Fruit fly (Drosophila melanogaster) whole organism, pupa: ENCODE measurements around the gene Pten.
A peak's percentile ranks its signal among the peaks of the same experiment; 100 is the strongest.

Experiments
- CG10348 ChIP-seq: fragments of 200-800 bp; sonication (Bioruptor generic); IDR thresholded peaks from 2 replicates; pipeline ENCODE4 v1.3.6; 2022; ENCODE audit warnings: missing biosample characterization, missing genetic modification characterization
- CG12605 ChIP-seq: fragments of 200-800 bp; sonication (Bioruptor generic); IDR thresholded peaks from 2 replicates; pipeline ENCODE4 v1.3.6; 2022; ENCODE audit warnings: missing biosample characterization, missing genetic modification characterization
- CG13204 ChIP-seq: fragments of 200-800 bp; sonication (Bioruptor generic); optimal IDR thresholded peaks from 2 replicates; lab custom pipeline; 2018; ENCODE audit warnings: missing biosample characterization, mild to moderate bottlenecking, missing genetic modification characterization, moderate library complexity
- CG14655 ChIP-seq: fragments of 200-800 bp; sonication (Bioruptor generic); optimal IDR thresholded peaks from 3 replicates; lab custom pipeline; 2017; ENCODE audit warnings: mild to moderate bottlenecking, missing biosample characterization, missing genetic modification reagents, missing genetic modification characterization
- CG15710 ChIP-seq: fragments of 200-800 bp; sonication (Bioruptor generic); optimal IDR thresholded peaks from 2 replicates; lab custom pipeline; 2018; ENCODE audit warnings: missing biosample characterization, mild to moderate bottlenecking, missing genetic modification characterization, moderate library complexity
- CG17806 ChIP-seq: fragments of 200-800 bp; sonication (Bioruptor generic); optimal IDR thresholded peaks from 2 replicates; lab custom pipeline; 2018; ENCODE audit warnings: missing biosample characterization, mild to moderate bottlenecking, missing genetic modification characterization, moderate library complexity
- CG32121 ChIP-seq: fragments of 200-800 bp; sonication (Bioruptor generic); IDR thresholded peaks from 2 replicates; pipeline ENCODE4 v1.3.6; 2022; ENCODE audit warnings: missing biosample characterization, missing genetic modification characterization
- CG34367 ChIP-seq: fragments of 200-800 bp; sonication (Bioruptor generic); optimal IDR thresholded peaks from 2 replicates; lab custom pipeline; 2018; ENCODE audit warnings: missing biosample characterization, mild to moderate bottlenecking, missing genetic modification characterization
- CG4496 ChIP-seq: fragments of 200-800 bp; sonication (Bioruptor generic); IDR thresholded peaks from 3 replicates; pipeline ENCODE4 v1.3.6; 2022; ENCODE audit warnings: missing biosample characterization, missing genetic modification characterization
- CG8159 ChIP-seq: fragments of 200-800 bp; sonication (Bioruptor generic); optimal IDR thresholded peaks from 3 replicates; lab custom pipeline; 2018; ENCODE audit warnings: missing biosample characterization, mild to moderate bottlenecking, missing genetic modification characterization, moderate library complexity
- CG8301 ChIP-seq: fragments of 200-800 bp; sonication (Bioruptor generic); optimal IDR thresholded peaks from 2 replicates; lab custom pipeline; 2018; ENCODE audit warnings: missing biosample characterization, mild to moderate bottlenecking, missing genetic modification characterization
- CG9948 ChIP-seq: fragments of 200-800 bp; sonication (Bioruptor generic); optimal IDR thresholded peaks from 2 replicates; lab custom pipeline; 2018; ENCODE audit warnings: missing biosample characterization, mild to moderate bottlenecking, missing genetic modification characterization, moderate library complexity
- D1 ChIP-seq: fragments of 200-800 bp; sonication (Bioruptor generic); optimal IDR thresholded peaks from 2 replicates; lab custom pipeline; 2018; ENCODE audit warnings: missing biosample characterization, mild to moderate bottlenecking, missing genetic modification characterization, moderate library complexity
- EcR ChIP-seq: fragments of 200-800 bp; sonication (Bioruptor generic); optimal IDR thresholded peaks from 3 replicates; lab custom pipeline; 2019; ENCODE audit warnings: missing biosample characterization, missing genetic modification characterization, mild to moderate bottlenecking, moderate library complexity, missing genetic modification reagents
- Ets98B ChIP-seq: fragments of 200-800 bp; sonication (Bioruptor generic); IDR thresholded peaks from 2 replicates; pipeline ENCODE4 v1.3.6; 2022; ENCODE audit warnings: missing biosample characterization, missing genetic modification characterization
- Pif1A ChIP-seq: fragments of 200-800 bp; sonication (Bioruptor generic); optimal IDR thresholded peaks from 3 replicates; lab custom pipeline; 2016; ENCODE audit warnings: missing biosample characterization, missing genetic modification characterization
- Pif1B ChIP-seq: fragments of 200-800 bp; sonication (Bioruptor generic); optimal IDR thresholded peaks from 3 replicates; lab custom pipeline; 2016; ENCODE audit warnings: missing biosample characterization, missing genetic modification characterization
- Snoo ChIP-seq: fragments of 200-800 bp; sonication (Bioruptor generic); optimal IDR thresholded peaks from 3 replicates; lab custom pipeline; 2017; ENCODE audit warnings: missing biosample characterization, mild to moderate bottlenecking, missing genetic modification characterization, inconsistent platforms
- fd96Ca ChIP-seq: fragments of 200-800 bp; sonication (Bioruptor generic); IDR thresholded peaks from 3 replicates; pipeline ENCODE4 v1.3.6; 2022; ENCODE audit warnings: missing biosample characterization, missing genetic modification characterization
- gl ChIP-seq: fragments of 200-800 bp; sonication (Bioruptor generic); optimal IDR thresholded peaks from 2 replicates; lab custom pipeline; 2018; ENCODE audit warnings: missing biosample characterization, mild to moderate bottlenecking, missing genetic modification characterization
- rn ChIP-seq: fragments of 200-800 bp; sonication (Bioruptor generic); IDR thresholded peaks from 2 replicates; pipeline ENCODE4 v1.3.6; 2022; ENCODE audit warnings: missing biosample characterization, missing genetic modification characterization

The Pten gene

dm6 chr2L:10292066-10292560 is 31.3 kb upstream of the Pten start, which contains the start of gene Ufd4:
Ufd4 (minus strand) TSS chr2L:10292365.
- peak; percentile 38 for TF ChIP-seq CG15710 (tag; lab: Kevin White, UChicago)
- TF ChIP-seq CG14655 (GFP tag; lab: Kevin White, UChicago): no peak
- TF ChIP-seq Snoo (tag; lab: Kevin White, UChicago): no peak
- peak; percentile 49 for TF ChIP-seq CG17806 (tag; lab: Kevin White, UChicago)
- TF ChIP-seq CG32121 (GFP tag; lab: Robert Waterston, UW): peak; percentile 66
- TF ChIP-seq fd96Ca (GFP tag; lab: Robert Waterston, UW): no peak

dm6 chr2L:10291276-10291675 is 30.4 kb upstream of the Pten start:
- TF ChIP-seq CG4496 (GFP tag; lab: Robert Waterston, UW) (no peak), Snoo (tag; lab: Kevin White, UChicago) (no peak), CG9948 (tag; lab: Kevin White, UChicago) (no peak), CG17806 (tag; lab: Kevin White, UChicago) (no peak), Pif1B (GFP tag; lab: Kevin White, UChicago) (no peak), Ets98B (no peak), EcR (GFP tag; lab: Kevin White, UChicago) (no peak), rn (GFP tag; lab: Robert Waterston, UW) (no peak), CG15710 (tag; lab: Kevin White, UChicago) (no peak), CG8301 (tag; lab: Kevin White, UChicago) (no peak), CG8159 (tag; lab: Kevin White, UChicago) (no peak), CG10348 (GFP tag; lab: Robert Waterston, UW) (no peak), CG34367 (no peak), CG12605 (GFP tag; lab: Robert Waterston, UW) (no peak), Pif1A (GFP tag; lab: Kevin White, UChicago) (no peak), CG14655 (GFP tag; lab: Kevin White, UChicago) (no peak), gl (tag; lab: Kevin White, UChicago) (no peak)

- TF ChIP-seq CG12605 (GFP tag; lab: Robert Waterston, UW) (no peak), D1 (no peak)
Observed at dm6 chr2L:10280772-10281171, 19.9 kb upstream of the Pten start, which contains the start of gene CG34043. CG34043 (minus strand) TSS chr2L:10280872.

- TF ChIP-seq fd96Ca (GFP tag; lab: Robert Waterston, UW) (no peak), CG10348 (GFP tag; lab: Robert Waterston, UW) (no peak), CG34367 (no peak), Snoo (tag; lab: Kevin White, UChicago) (no peak), CG13204 (GFP tag; lab: Kevin White, UChicago) (no peak), gl (tag; lab: Kevin White, UChicago) (no peak), CG17806 (tag; lab: Kevin White, UChicago) (no peak), D1 (no peak), Ets98B (no peak), CG4496 (GFP tag; lab: Robert Waterston, UW) (no peak), CG32121 (GFP tag; lab: Robert Waterston, UW) (no peak), CG8159 (tag; lab: Kevin White, UChicago) (no peak), Pif1A (GFP tag; lab: Kevin White, UChicago) (no peak)
Observed at dm6 chr2L:10278658-10279057, 17.8 kb upstream of the Pten start, which contains the start of gene Utx. Utx (minus strand) TSS chr2L:10278811.

dm6 chr2L:10277362-10277761 is 16.5 kb upstream of the Pten start:
- no peak for TF ChIP-seq CG13204 (GFP tag; lab: Kevin White, UChicago)
- TF ChIP-seq CG14655 (GFP tag; lab: Kevin White, UChicago): no peak
- TF ChIP-seq CG17806 (tag; lab: Kevin White, UChicago): no peak
- no peak for TF ChIP-seq fd96Ca (GFP tag; lab: Robert Waterston, UW)
- TF ChIP-seq Snoo (tag; lab: Kevin White, UChicago): no peak
- TF ChIP-seq CG9948 (tag; lab: Kevin White, UChicago): no peak
- TF ChIP-seq D1: no peak
- TF ChIP-seq Ets98B: no peak
- TF ChIP-seq CG32121 (GFP tag; lab: Robert Waterston, UW): no peak
- TF ChIP-seq CG8301 (tag; lab: Kevin White, UChicago): no peak
- TF ChIP-seq gl (tag; lab: Kevin White, UChicago): no peak
- no peak for TF ChIP-seq CG15710 (tag; lab: Kevin White, UChicago)
- TF ChIP-seq CG8159 (tag; lab: Kevin White, UChicago): no peak
- no peak for TF ChIP-seq CG4496 (GFP tag; lab: Robert Waterston, UW)
- TF ChIP-seq CG10348 (GFP tag; lab: Robert Waterston, UW): no peak
- TF ChIP-seq rn (GFP tag; lab: Robert Waterston, UW): no peak
- TF ChIP-seq Pif1B (GFP tag; lab: Kevin White, UChicago): no peak
- no peak for TF ChIP-seq CG34367

- TF ChIP-seq Ets98B: no peak; the same call in 1 of the 2 replicates
- peak; percentile 27 for TF ChIP-seq CG32121 (GFP tag; lab: Robert Waterston, UW)
- peak; percentile 19; the same call in 1 of the 2 replicates for TF ChIP-seq CG12605 (GFP tag; lab: Robert Waterston, UW)
- no peak for TF ChIP-seq CG34367
- no peak for TF ChIP-seq Snoo (tag; lab: Kevin White, UChicago)
- no peak for TF ChIP-seq CG13204 (GFP tag; lab: Kevin White, UChicago)
- TF ChIP-seq EcR (GFP tag; lab: Kevin White, UChicago): no peak
- TF ChIP-seq CG17806 (tag; lab: Kevin White, UChicago): peak; percentile 32
- no peak for TF ChIP-seq CG9948 (tag; lab: Kevin White, UChicago)
- TF ChIP-seq CG8159 (tag; lab: Kevin White, UChicago): no peak
- no peak for TF ChIP-seq D1
- peak; percentile 47; the same call in 1 of the 2 replicates for TF ChIP-seq rn (GFP tag; lab: Robert Waterston, UW)
- peak; percentile 74 for TF ChIP-seq CG4496 (GFP tag; lab: Robert Waterston, UW)
- peak; percentile 74 for TF ChIP-seq Pif1A (GFP tag; lab: Kevin White, UChicago)
- no peak for TF ChIP-seq CG14655 (GFP tag; lab: Kevin White, UChicago)
- TF ChIP-seq fd96Ca (GFP tag; lab: Robert Waterston, UW): no peak
- no peak for TF ChIP-seq CG10348 (GFP tag; lab: Robert Waterston, UW)
- peak; percentile 5 for TF ChIP-seq gl (tag; lab: Kevin White, UChicago)
- TF ChIP-seq CG15710 (tag; lab: Kevin White, UChicago): no peak
- peak; percentile 46 for TF ChIP-seq Pif1B (GFP tag; lab: Kevin White, UChicago)
- no peak for TF ChIP-seq CG8301 (tag; lab: Kevin White, UChicago)
Observed at dm6 chr2L:10276846-10277245, 16.0 kb upstream of the Pten start.
